Fruit fly (Drosophila melanogaster) whole organism: ENCODE results near the gene CG43392.

Experiments
- CG8478 ChIP-seq: fragments of >200 bp; optimal IDR thresholded peaks from 2 replicates; lab custom pipeline; 2018; ENCODE audit warnings: inconsistent platforms
- Dll ChIP-seq: fragments of >200 bp; optimal IDR thresholded peaks from 2 replicates; lab custom pipeline; 2017
- EcR ChIP-seq, 2 experiments: fragments of >200 bp; optimal IDR thresholded peaks; 2 replicates each; lab custom pipeline; 2017; ENCODE audit warnings: missing biosample characterization in 2 of 2, missing genetic modification characterization in 2 of 2, missing genetic modification reagents in 2 of 2
- pan ChIP-seq: fragments of >200 bp; optimal IDR thresholded peaks from 2 replicates; lab custom pipeline; 2017
- psq ChIP-seq: fragments of >200 bp; optimal IDR thresholded peaks from 2 replicates; lab custom pipeline; 2017
- usp ChIP-seq: fragments of >200 bp; optimal IDR thresholded peaks from 2 replicates; lab custom pipeline; 2017; ENCODE audit warnings: missing biosample characterization, missing genetic modification characterization, mixed read lengths

Gene CG43392

DNA sequence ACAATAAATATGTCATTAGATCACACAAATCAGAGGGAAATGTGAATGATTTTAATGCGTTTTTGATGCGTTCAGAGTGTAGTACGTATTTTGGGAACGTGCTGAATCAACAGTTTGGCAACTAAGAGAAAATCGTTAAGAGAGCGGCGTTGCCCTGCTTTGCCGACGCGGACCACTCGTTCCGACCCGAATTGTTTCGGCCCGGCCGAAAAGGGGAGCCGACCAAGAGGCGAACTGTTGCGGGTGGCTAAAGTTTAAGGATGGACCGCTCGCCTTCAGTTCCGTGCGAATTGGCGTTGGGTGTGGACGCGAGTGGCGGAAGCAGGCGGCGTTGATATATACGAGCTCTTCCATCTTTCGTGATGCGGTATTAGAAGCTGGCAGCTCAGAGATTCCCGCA is 5.1 kb upstream of the CG43392 start, which contains the start of gene Oct-TyrR:
Gene Oct-TyrR, plus strand, starts transcription at position 287 of the 400 bp plus-strand sequence.
- TF ChIP-seq pan (lab: Kevin White, UChicago) = no peak
- no peak for TF ChIP-seq usp (GFP tag; lab: Kevin White, UChicago)
- no peak for TF ChIP-seq EcR (GFP tag; optimal IDR thresholded peaks at IDR 0.05; lab: Kevin White, UChicago)
- no peak for TF ChIP-seq CG8478 (lab: Kevin White, UChicago)
- TF ChIP-seq Dll = no peak
- no peak for TF ChIP-seq psq (lab: Kevin White, UChicago)

DNA sequence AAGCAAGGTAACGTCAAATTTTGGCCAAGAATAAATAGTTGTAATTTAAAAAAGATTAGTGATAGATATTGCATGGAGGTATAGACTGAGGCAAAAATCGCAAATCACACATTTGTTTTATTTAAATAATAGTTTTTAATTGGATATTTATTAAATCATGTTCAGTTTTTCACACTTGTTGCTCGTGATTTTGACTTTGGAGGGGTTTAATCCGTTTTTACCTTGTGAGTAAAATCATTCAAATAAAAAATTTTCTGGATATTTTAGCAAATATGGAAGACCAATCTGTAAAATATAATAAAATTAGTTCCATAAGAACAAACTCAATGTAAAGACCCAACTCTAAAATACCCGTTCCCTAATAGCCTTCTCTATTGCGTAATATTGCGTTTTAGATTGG is 1.3 kb downstream of the CG43392 start, which contains the start of gene CG7140:
Gene CG7140, minus strand, starts transcription at position 101 of the 400 bp plus-strand sequence.
- TF ChIP-seq Dll = no peak
- no peak for TF ChIP-seq CG8478 (lab: Kevin White, UChicago)
- no peak for TF ChIP-seq EcR (GFP tag; optimal IDR thresholded peaks at IDR 0.05; lab: Kevin White, UChicago)
- no peak for TF ChIP-seq psq (lab: Kevin White, UChicago)

dm6 chr3L:22006107-22006506 is 23.5 kb downstream of the CG43392 start:
- TF ChIP-seq CG8478 (lab: Kevin White, UChicago) (no peak), Dll (no peak), usp (GFP tag; lab: Kevin White, UChicago) (no peak)

dm6 chr3L:21994000-21994399 is 35.6 kb downstream of the CG43392 start:
- no peak for TF ChIP-seq CG8478 (lab: Kevin White, UChicago)
- no peak for TF ChIP-seq psq (lab: Kevin White, UChicago)
- TF ChIP-seq EcR (GFP tag; optimal IDR thresholded peaks at IDR 0.05; lab: Kevin White, UChicago) = no peak
- no peak for TF ChIP-seq Dll
- no peak for TF ChIP-seq pan (lab: Kevin White, UChicago)
- no peak for TF ChIP-seq usp (GFP tag; lab: Kevin White, UChicago)

DNA sequence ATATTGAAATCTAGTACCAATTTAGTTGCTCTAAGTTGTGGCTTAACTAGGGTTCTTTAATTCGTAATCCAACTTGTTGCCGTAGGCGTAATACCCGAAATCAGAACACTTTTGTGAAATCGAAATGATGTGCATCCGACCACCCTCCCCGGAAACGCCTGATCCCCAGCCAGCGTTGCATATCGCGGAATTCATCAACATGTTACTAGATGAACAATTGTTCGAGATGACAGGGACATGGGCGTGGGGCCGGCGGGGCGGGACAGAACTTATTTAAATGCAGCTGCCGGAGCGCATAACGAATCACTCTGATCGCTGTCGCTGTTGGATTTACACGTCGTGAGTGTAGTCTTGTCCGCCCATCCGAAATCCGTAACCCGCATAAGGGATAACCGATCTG is 44.7 kb downstream of the CG43392 start, which contains the start of gene Act79B:
Gene Act79B, plus strand, starts transcription at position 301 of the 400 bp plus-strand sequence.
- TF ChIP-seq Dll = no peak
- TF ChIP-seq CG8478 (lab: Kevin White, UChicago) = no peak
- TF ChIP-seq psq (lab: Kevin White, UChicago) = no peak
- TF ChIP-seq pan (lab: Kevin White, UChicago) = no peak

DNA sequence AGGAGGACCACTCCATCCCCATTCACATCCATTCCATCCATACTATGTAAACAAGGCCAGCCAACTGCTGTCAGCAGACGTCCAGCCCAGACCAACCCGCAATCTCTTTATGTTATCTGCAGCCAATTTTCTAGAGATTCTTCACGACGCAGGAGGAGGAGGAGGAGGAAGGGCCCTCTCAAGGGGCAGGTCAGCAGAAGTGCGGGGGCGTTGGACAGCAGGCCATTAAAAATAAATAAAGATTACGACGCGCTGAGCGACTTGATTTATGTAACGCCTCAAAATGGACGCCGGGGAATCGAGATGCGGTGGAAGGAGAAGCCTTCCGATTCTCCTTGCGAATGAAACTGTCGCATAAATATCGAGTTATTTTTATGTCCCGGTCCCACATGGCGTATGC is 49.8 kb downstream of the CG43392 start:
- TF ChIP-seq Dll (no peak), CG8478 (lab: Kevin White, UChicago) (no peak), pan (lab: Kevin White, UChicago) (no peak), psq (lab: Kevin White, UChicago) (no peak), EcR (GFP tag; optimal IDR thresholded peaks at IDR 0.05; lab: Kevin White, UChicago) (no peak), usp (GFP tag; lab: Kevin White, UChicago) (no peak)
